Fruit fly (Drosophila melanogaster) whole organism, wandering third instar larva: ENCODE data around the gene btz.

Source experiments
- Dfd ChIP-seq: fragments of >200 bp; optimal IDR thresholded peaks from 2 replicates; lab custom pipeline; 2017; ENCODE audit warnings: missing biosample characterization, missing genetic modification characterization
- Dif ChIP-seq: fragments of 200-275, 200-300 bp; sonication (Bioruptor generic); optimal IDR thresholded peaks from 2 replicates; lab custom pipeline; 2018; ENCODE audit warnings: missing biosample characterization, missing genetic modification characterization; ENCODE audit not compliant: partially characterized antibody
- Hnf4 ChIP-seq: fragments of 200-800 bp; sonication (Bioruptor generic); optimal IDR thresholded peaks from 2 replicates; lab custom pipeline; 2016; ENCODE audit warnings: missing biosample characterization, mild to moderate bottlenecking, missing genetic modification characterization
- Myc ChIP-seq: fragments of >200 bp; optimal IDR thresholded peaks from 2 replicates; lab custom pipeline; 2017
- Sp1 ChIP-seq: fragments of 200-800 bp; sonication (Bioruptor generic); optimal IDR thresholded peaks from 3 replicates; lab custom pipeline; 2019; ENCODE audit warnings: missing biosample characterization, mild to moderate bottlenecking, missing genetic modification characterization, moderate library complexity
- foxo ChIP-seq, 2 experiments: fragments of 200-800 bp; sonication (Bioruptor generic); optimal IDR thresholded peaks; 2 replicates in 1 of 2; 3 replicates in 1 of 2; lab custom pipeline; 2016 to 2017; ENCODE audit warnings: missing biosample characterization in 2 of 2, missing genetic modification characterization in 2 of 2
- fru ChIP-seq: fragments of 200-800 bp; sonication (Bioruptor generic); optimal IDR thresholded peaks from 3 replicates; lab custom pipeline; 2016; ENCODE audit warnings: missing biosample characterization, mild to moderate bottlenecking, missing genetic modification characterization
- h ChIP-seq: fragments of 200-800 bp; sonication (Bioruptor generic); optimal IDR thresholded peaks from 3 replicates; lab custom pipeline; 2016; ENCODE audit warnings: missing biosample characterization, mild to moderate bottlenecking, missing genetic modification characterization
- jim ChIP-seq: fragments of 175-275, 200-325 bp; sonication (Bioruptor generic); optimal IDR thresholded peaks from 2 replicates; lab custom pipeline; 2016; ENCODE audit warnings: missing biosample characterization, mild to moderate bottlenecking, missing genetic modification characterization
- lola ChIP-seq: fragments of >200 bp; optimal IDR thresholded peaks from 2 replicates; lab custom pipeline; 2017; ENCODE audit warnings: missing biosample characterization, missing genetic modification characterization
- psq ChIP-seq: fragments of 200-800 bp; sonication (Bioruptor generic); optimal IDR thresholded peaks from 3 replicates; lab custom pipeline; 2017; ENCODE audit warnings: missing biosample characterization, mild to moderate bottlenecking, missing genetic modification characterization, moderate library complexity
- usp ChIP-seq: fragments of >200 bp; optimal IDR thresholded peaks from 2 replicates; lab custom pipeline; 2017; ENCODE audit warnings: missing biosample characterization, missing genetic modification characterization

dm6 chr3R:27661389-27661788 is 38.8 kb upstream of the btz start:
- TF ChIP-seq psq (no peak), h (no peak), Dfd (no peak), Myc (lab: Kevin White, UChicago) (no peak), Sp1 (GFP tag; lab: Kevin White, UChicago) (no peak), lola (no peak), Hnf4 (GFP tag; lab: Kevin White, UChicago) (no peak), jim (GFP tag; lab: Kevin White, UChicago) (no peak), fru (no peak), Dif (GFP tag; lab: Kevin White, UChicago) (no peak), foxo (GFP tag; optimal IDR thresholded peaks at IDR 0.05; lab: Kevin White, UChicago) (no peak), usp (GFP tag; lab: Kevin White, UChicago) (no peak)
